Worm (Caenorhabditis elegans) whole organism, L4 larva: ENCODE results near the gene nlp-29.

Experiments
- D1046.2 ChIP-seq: fragments of 200-800 bp; sonication (Bioruptor generic); IDR thresholded peaks from 2 replicates; pipeline ENCODE4 v1.3.6; 2022; ENCODE audit warnings: missing genetic modification characterization, missing compliant biosample characterization
- F44E2.7 ChIP-seq: fragments of 200-800 bp; sonication (Bioruptor generic); IDR thresholded peaks from 2 replicates; pipeline ENCODE4 v2.1.2; 2022; ENCODE audit warnings: missing genetic modification characterization, missing compliant biosample characterization
- T20F7.1 ChIP-seq: fragments of 200-800 bp; sonication (Bioruptor generic); optimal IDR thresholded peaks from 2 replicates; lab custom pipeline; 2018; ENCODE audit warnings: mild to moderate bottlenecking, missing genetic modification characterization, missing compliant biosample characterization
- ZK337.2 ChIP-seq: fragments of 200-800 bp; sonication (Bioruptor generic); IDR thresholded peaks from 2 replicates; pipeline ENCODE4 v1.3.6; 2022; ENCODE audit warnings: missing genetic modification reagents, missing genetic modification characterization, missing compliant biosample characterization
- ZK546.5 ChIP-seq, 2 experiments: sonication (generic microtip); optimal IDR thresholded peaks; 2 replicates each; lab custom pipeline; 2017; ENCODE audit warnings: missing biosample characterization in 2 of 2, missing genetic modification characterization in 2 of 2
- aha-1 ChIP-seq: fragments of 150-350 bp; peaks from one replicate; lab custom pipeline; 2014; ENCODE audit warnings: missing biosample characterization, missing genetic modification characterization
- ceh-28 ChIP-seq: fragments of 150-350 bp; optimal IDR thresholded peaks from 2 replicates; lab custom pipeline; 2014; ENCODE audit warnings: missing biosample characterization, missing genetic modification reagents, missing genetic modification characterization
- ceh-44 ChIP-seq: fragments of 200-800 bp; sonication (Bioruptor generic); IDR thresholded peaks from 2 replicates; pipeline ENCODE4 v1.3.6; 2022; ENCODE audit warnings: missing genetic modification reagents, missing genetic modification characterization, missing compliant biosample characterization
- ceh-82 ChIP-seq: sonication (generic microtip); optimal IDR thresholded peaks from 2 replicates; lab custom pipeline; 2017; ENCODE audit warnings: missing biosample characterization, missing genetic modification characterization
- cey-2 ChIP-seq: sonication (generic microtip); optimal IDR thresholded peaks from 3 replicates; lab custom pipeline; 2017; ENCODE audit warnings: missing genetic modification characterization, mild to moderate bottlenecking, missing compliant biosample characterization, antibody characterized with exemption, borderline replicate concordance; ENCODE audit not compliant: insufficient read depth
- daf-12 ChIP-seq: fragments of 150-350 bp; optimal IDR thresholded peaks from 2 replicates; lab custom pipeline; 2014; ENCODE audit warnings: missing biosample characterization, missing genetic modification reagents, missing genetic modification characterization
- daf-16 ChIP-seq, 3 experiments: sonication (generic microtip); optimal IDR thresholded peaks; 2 replicates each; lab custom pipeline; 2016 to 2017; ENCODE audit warnings: missing genetic modification characterization in 3 of 3, missing genetic modification reagents in 3 of 3, mild to moderate bottlenecking in 2 of 3, missing compliant biosample characterization in 2 of 3, missing biosample characterization in 1 of 3, moderate library complexity in 1 of 3
- daf-19 ChIP-seq: fragments of 200-800 bp; sonication (Bioruptor generic); conservative IDR thresholded peaks from 2 replicates; pipeline ENCODE4 v1.3.6; 2022; ENCODE audit warnings: missing genetic modification characterization, missing compliant biosample characterization
- dmd-6 ChIP-seq: fragments of 200-800 bp; sonication (Bioruptor generic); IDR thresholded peaks from 2 replicates; pipeline ENCODE4 v1.3.6; 2022; ENCODE audit warnings: missing genetic modification reagents, missing genetic modification characterization, missing compliant biosample characterization
- dpl-1 ChIP-seq: fragments of 150-350 bp; optimal IDR thresholded peaks from 2 replicates; lab custom pipeline; 2014; ENCODE audit warnings: missing biosample characterization, missing genetic modification reagents, missing genetic modification characterization
- duxl-1 ChIP-seq: sonication (generic microtip); optimal IDR thresholded peaks from 2 replicates; lab custom pipeline; 2016; ENCODE audit warnings: mild to moderate bottlenecking, missing genetic modification characterization, moderate library complexity, missing compliant biosample characterization; ENCODE audit not compliant: poor library complexity
- dve-1 ChIP-seq: sonication (generic microtip); optimal IDR thresholded peaks from 2 replicates; lab custom pipeline; 2017; ENCODE audit warnings: antibody characterized with exemption, mild to moderate bottlenecking, missing genetic modification characterization, missing compliant biosample characterization; ENCODE audit not compliant: insufficient read depth
- egl-27 ChIP-seq: sonication (generic microtip); optimal IDR thresholded peaks from 3 replicates; lab custom pipeline; 2017; ENCODE audit warnings: missing biosample characterization, missing genetic modification reagents, missing genetic modification characterization
- hlh-11 ChIP-seq: fragments of 200-800 bp; sonication (Bioruptor generic); optimal IDR thresholded peaks from 2 replicates; lab custom pipeline; 2018; ENCODE audit warnings: mild to moderate bottlenecking, missing genetic modification characterization, missing compliant biosample characterization
- hlh-30 ChIP-seq: sonication (generic microtip); optimal IDR thresholded peaks from 2 replicates; lab custom pipeline; 2017; ENCODE audit warnings: antibody characterized with exemption, mild to moderate bottlenecking, missing genetic modification characterization, missing compliant biosample characterization; ENCODE audit not compliant: insufficient read depth
- lim-7 ChIP-seq: fragments of 200-800 bp; sonication (Bioruptor generic); IDR thresholded peaks from 2 replicates; pipeline ENCODE4 v1.3.6; 2022; ENCODE audit warnings: missing genetic modification characterization, missing compliant biosample characterization
- lin-1 ChIP-seq: fragments of 200-800 bp; sonication (Bioruptor generic); IDR thresholded peaks from 2 replicates; pipeline ENCODE4 v1.3.6; 2022; ENCODE audit warnings: missing genetic modification reagents, missing genetic modification characterization, missing compliant biosample characterization
- lin-13 ChIP-seq: fragments of 150-350 bp; optimal IDR thresholded peaks from 2 replicates; lab custom pipeline; 2014; ENCODE audit warnings: missing biosample characterization, missing genetic modification reagents, missing genetic modification characterization
- lin-29 ChIP-seq: fragments of 200-800 bp; sonication (Bioruptor generic); IDR thresholded peaks from 2 replicates; pipeline ENCODE4 v1.3.6; 2022; ENCODE audit warnings: missing genetic modification reagents, missing genetic modification characterization, missing compliant biosample characterization
- lin-38 ChIP-seq: fragments of 200-800 bp; sonication (Bioruptor generic); IDR thresholded peaks from 2 replicates; pipeline ENCODE4 v1.3.6; 2022; ENCODE audit warnings: missing genetic modification reagents, missing genetic modification characterization, missing compliant biosample characterization
- mdt-29 ChIP-seq: fragments of 200-800 bp; sonication (Bioruptor generic); IDR thresholded peaks from 2 replicates; pipeline ENCODE4 v1.3.6; 2022; ENCODE audit warnings: missing genetic modification reagents, missing genetic modification characterization, missing compliant biosample characterization
- mes-2 ChIP-seq: sonication (generic microtip); optimal IDR thresholded peaks from 2 replicates; lab custom pipeline; 2016; ENCODE audit warnings: missing genotype, mild to moderate bottlenecking, missing genetic modification characterization, missing compliant biosample characterization; ENCODE audit not compliant: poor library complexity, severe bottlenecking
- mxl-3 ChIP-seq: fragments of 200-800 bp; sonication (Bioruptor generic); optimal IDR thresholded peaks from 2 replicates; lab custom pipeline; 2018; ENCODE audit warnings: mild to moderate bottlenecking, missing genetic modification characterization, missing compliant biosample characterization
- nhr-102 ChIP-seq: sonication (generic microtip); optimal IDR thresholded peaks from 2 replicates; lab custom pipeline; 2016; ENCODE audit warnings: mild to moderate bottlenecking, missing genetic modification characterization, moderate library complexity, missing compliant biosample characterization
- nhr-11 ChIP-seq: fragments of 150-350 bp; optimal IDR thresholded peaks from 2 replicates; lab custom pipeline; 2014; ENCODE audit warnings: missing biosample characterization, missing genetic modification characterization
- nhr-28 ChIP-seq: fragments of 150-350 bp; optimal IDR thresholded peaks from 2 replicates; lab custom pipeline; 2014; ENCODE audit warnings: missing biosample characterization, missing genetic modification characterization
- nhr-41 ChIP-seq: fragments of 200-800 bp; sonication (Bioruptor generic); IDR thresholded peaks from 2 replicates; pipeline ENCODE4 v1.3.6; 2022; ENCODE audit warnings: missing genetic modification reagents, missing genetic modification characterization, missing compliant biosample characterization
- nhr-42 ChIP-seq: fragments of 200-800 bp; sonication (Bioruptor generic); IDR thresholded peaks from 2 replicates; pipeline ENCODE4 v1.3.6; 2022; ENCODE audit warnings: missing genetic modification characterization, missing compliant biosample characterization
- nhr-48 ChIP-seq: sonication (generic microtip); optimal IDR thresholded peaks from 2 replicates; lab custom pipeline; 2016; ENCODE audit warnings: mild to moderate bottlenecking, missing genetic modification characterization, missing compliant biosample characterization
- nhr-6 ChIP-seq: fragments of 150-350 bp; optimal IDR thresholded peaks from 2 replicates; lab custom pipeline; 2014; ENCODE audit warnings: missing biosample characterization, missing genetic modification characterization
- nhr-77 ChIP-seq: fragments of 150-350 bp; optimal IDR thresholded peaks from 2 replicates; lab custom pipeline; 2014; ENCODE audit warnings: missing biosample characterization, missing genetic modification characterization
- pha-4 ChIP-seq, 2 experiments: fragments of 150-350 bp in 1 of 2; fragments of 200-800 bp in 1 of 2; sonication (Bioruptor generic) in 1 of 2; IDR thresholded peaks in 1 of 2; optimal IDR thresholded peaks in 1 of 2; 2 replicates each; pipeline versions ENCODE4 v1.3.6 to Lab custom; 2014 to 2022; ENCODE audit warnings: missing genetic modification characterization in 2 of 2, missing genetic modification reagents in 2 of 2, missing biosample characterization in 1 of 2, missing compliant biosample characterization in 1 of 2
- php-3 ChIP-seq: fragments of 200-800 bp; sonication (Bioruptor generic); IDR thresholded peaks from 2 replicates; pipeline ENCODE4 v1.3.6; 2022; ENCODE audit warnings: missing genetic modification reagents, missing genetic modification characterization, missing compliant biosample characterization
- pqm-1 ChIP-seq: sonication (generic microtip); optimal IDR thresholded peaks from 2 replicates; lab custom pipeline; 2017; ENCODE audit warnings: missing biosample characterization, missing genetic modification characterization
- skn-1 ChIP-seq: fragments of 150-350 bp; optimal IDR thresholded peaks from 2 replicates; lab custom pipeline; 2014; ENCODE audit warnings: missing biosample characterization, missing genetic modification characterization
- zag-1 ChIP-seq: fragments of 150-350 bp; optimal IDR thresholded peaks from 2 replicates; lab custom pipeline; 2014; ENCODE audit warnings: missing biosample characterization, missing genetic modification characterization
- zip-2 ChIP-seq: fragments of 150-350 bp; optimal IDR thresholded peaks from 2 replicates; lab custom pipeline; 2014; ENCODE audit warnings: missing biosample characterization, missing genetic modification characterization
- ztf-7 ChIP-seq: fragments of 150-350 bp; optimal IDR thresholded peaks from 2 replicates; lab custom pipeline; 2014; ENCODE audit warnings: missing biosample characterization, missing genetic modification characterization

The nlp-29 gene

DNA sequence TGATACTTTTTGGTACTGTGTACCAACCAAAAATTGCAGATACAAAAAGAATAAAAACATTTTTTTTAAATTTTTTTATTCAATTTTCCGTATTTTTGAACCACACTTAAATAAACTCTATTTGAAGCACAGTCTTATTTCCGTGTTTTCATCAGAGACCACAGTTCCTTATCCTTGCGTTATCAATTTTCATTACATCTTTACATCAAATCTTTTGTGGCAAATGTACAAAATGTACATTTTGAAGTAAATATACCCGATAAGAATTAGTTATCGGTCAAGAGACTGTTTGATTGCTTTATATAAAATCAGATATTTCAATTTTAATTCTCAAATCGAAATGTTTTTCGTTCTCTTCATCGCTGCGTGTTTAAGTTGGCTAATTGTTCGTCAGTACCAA, 38.1 kb downstream of the nlp-29 start, which contains the start of gene cyp-35A3:
TSS of gene cyp-35A3 (plus strand) at position 301 of the 400 bp plus-strand sequence.
- TF ChIP-seq D1046.2 = no peak
- no peak for TF ChIP-seq lin-13
- no peak for TF ChIP-seq nhr-42
- no peak for TF ChIP-seq dve-1 (tag; lab: Kevin White, UChicago)
- no peak for TF ChIP-seq mxl-3 (GFP tag; lab: Kevin White, UChicago)

DNA sequence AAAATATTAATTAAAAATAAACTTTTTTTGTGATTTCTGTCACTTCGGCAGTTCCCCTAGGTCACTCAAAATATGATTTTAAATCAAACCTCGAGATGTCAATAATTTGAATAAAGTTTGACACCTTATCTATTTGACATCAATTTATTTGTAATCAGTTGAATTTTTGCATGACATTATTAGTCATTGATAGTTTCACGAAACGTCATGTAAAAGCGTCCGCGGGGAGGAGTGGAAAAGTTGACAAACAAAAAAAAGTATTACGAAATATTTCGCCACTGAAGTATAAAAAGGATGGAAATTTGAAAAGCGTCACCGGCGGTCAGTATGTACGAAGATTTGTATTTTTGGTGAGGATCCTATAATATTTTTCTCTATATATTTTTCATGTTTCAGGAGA, 40.6 kb downstream of the nlp-29 start, which contains the start of gene K09D9.1:
TSS of gene K09D9.1 (plus strand) at position 271 of the 400 bp plus-strand sequence.
- TF ChIP-seq zip-2 (peak; percentile 95), skn-1 (tag; lab: Kevin White, UChicago) (no peak), ceh-82 (tag; lab: Kevin White, UChicago) (no peak), cey-2 (tag; lab: Kevin White, UChicago) (no peak), nhr-102 (tag; lab: Kevin White, UChicago) (peak; percentile 66), ceh-28 (tag; lab: Kevin White, UChicago) (no peak), daf-16 (GFP tag; optimal IDR thresholded peaks at IDR 0.05; lab: Kevin White, UChicago) (peak in 1 of 2 experiments; percentile 57), daf-16 (tag; optimal IDR thresholded peaks at IDR 0.05; lab: Kevin White, UChicago) (peak; percentile 95), pqm-1 (tag; lab: Kevin White, UChicago) (peak; percentile 75), nhr-28 (peak; percentile 81), pha-4 (GFP tag; IDR thresholded peaks at IDR 0.05; lab: Robert Waterston, UW) (peak; percentile 38; the same call in 1 of the 2 replicates), pha-4 (tag; optimal IDR thresholded peaks at IDR 0.05; lab: Kevin White, UChicago) (peak; percentile 29), lin-1 (GFP tag; lab: Robert Waterston, UW) (0 out of 2 replicates have a peak, but pooled peaks have one; percentile 45), nhr-77 (tag; lab: Kevin White, UChicago) (peak; percentile 86), dve-1 (tag; lab: Kevin White, UChicago) (peak; percentile 93), dpl-1 (GFP tag; lab: Kevin White, UChicago) (peak; percentile 14), hlh-30 (tag; lab: Kevin White, UChicago) (peak; percentile 79), T20F7.1 (peak; percentile 70), hlh-11 (peak; percentile 84), F44E2.7 (GFP tag; lab: Robert Waterston, UW) (no peak), ztf-7 (tag; lab: Kevin White, UChicago) (peak; percentile 67), php-3 (GFP tag; lab: Robert Waterston, UW) (peak; percentile 78), nhr-48 (tag; lab: Kevin White, UChicago) (peak; percentile 45), ZK546.5 (tag; optimal IDR thresholded peaks at IDR 0.05; lab: Kevin White, UChicago) (no peak), dmd-6 (peak; percentile 97), nhr-6 (tag; lab: Kevin White, UChicago) (peak; percentile 17), nhr-41 (GFP tag; lab: Robert Waterston, UW) (peak; percentile 58; the same call in 1 of the 2 replicates)
- TF ChIP-seq, all 104 proteins: peak for 19

DNA sequence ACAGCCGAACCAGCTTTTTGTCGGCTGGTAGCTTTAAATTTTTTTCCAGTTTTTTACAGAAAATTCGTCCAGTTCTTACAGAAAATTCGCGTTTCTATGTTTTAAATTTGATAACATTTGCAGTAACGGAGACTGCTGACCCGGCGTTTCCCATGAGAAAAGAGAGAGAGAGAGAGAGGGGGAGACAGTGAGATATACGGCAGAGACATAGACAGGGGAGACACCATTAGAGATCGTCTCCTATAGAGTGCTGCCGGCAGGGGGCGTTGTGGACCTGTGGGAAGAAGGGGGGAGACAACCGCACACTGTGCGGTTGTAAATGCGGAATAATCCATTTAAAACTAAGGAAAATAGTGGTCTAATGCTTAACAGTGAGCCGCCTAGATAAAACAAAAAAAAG, 45.4 kb downstream of the nlp-29 start:
- TF ChIP-seq duxl-1 (peak; percentile 54), ceh-44 (GFP tag; lab: Robert Waterston, UW) (no peak), mes-2 (tag; lab: Kevin White, UChicago) (peak; percentile 31), lin-1 (GFP tag; lab: Robert Waterston, UW) (no peak), aha-1 (tag; lab: Kevin White, UChicago) (peak; percentile 31), nhr-28 (peak; percentile 1), mdt-29 (no peak), hlh-30 (tag; lab: Kevin White, UChicago) (peak; percentile 31)
- TF ChIP-seq, all 104 proteins: peak for 5

DNA sequence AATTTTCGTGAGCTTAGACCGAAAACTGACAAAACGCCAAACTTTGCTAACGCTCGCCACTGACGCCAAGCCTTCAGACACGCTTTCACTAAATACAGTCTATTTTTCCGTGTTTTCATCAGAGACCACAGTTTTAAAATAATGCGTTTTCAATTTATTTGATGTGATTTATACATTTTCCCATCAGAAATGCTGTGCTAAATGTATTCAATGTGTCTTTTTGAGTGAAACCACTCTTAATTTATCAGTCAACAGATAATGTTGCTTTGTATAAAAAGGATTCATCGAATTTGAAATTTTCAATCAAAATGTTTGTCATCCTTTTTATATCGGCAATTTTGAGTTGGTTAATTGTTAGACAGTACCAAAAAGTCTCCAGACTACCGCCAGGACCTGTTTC, 47.1 kb downstream of the nlp-29 start, which contains the start of gene cyp-35A4:
TSS of gene cyp-35A4 (plus strand) at position 301 of the 400 bp plus-strand sequence.
- TF ChIP-seq hlh-11 (no peak), aha-1 (tag; lab: Kevin White, UChicago) (no peak), lin-13 (no peak), pqm-1 (tag; lab: Kevin White, UChicago) (no peak), lin-38 (GFP tag; lab: Robert Waterston, UW) (no peak), daf-12 (no peak), ZK546.5 (tag; optimal IDR thresholded peaks at IDR 0.05; lab: Kevin White, UChicago) (no peak), mdt-29 (no peak), daf-19 (GFP tag; lab: Robert Waterston, UW) (no peak), dmd-6 (no peak), nhr-102 (tag; lab: Kevin White, UChicago) (no peak), T20F7.1 (no peak), egl-27 (tag; lab: Kevin White, UChicago) (no peak), ZK337.2 (GFP tag; lab: Robert Waterston, UW) (no peak), zag-1 (tag; lab: Kevin White, UChicago) (no peak), nhr-11 (tag; lab: Kevin White, UChicago) (no peak), lin-29 (GFP tag; lab: Robert Waterston, UW) (no peak), lim-7 (GFP tag; lab: Robert Waterston, UW) (no peak)
